Worm (Caenorhabditis elegans): ENCODE results near the gene AC8.3.

- TF ChIP-seq him-1 (tag; optimal IDR thresholded peaks at IDR 0.05) (no peak), W03F9.2 (tag; optimal IDR thresholded peaks at IDR 0.05) (no peak)
These were observed 32.9 kb downstream of the AC8.3 start for ce11 chrX:196403-196802.

All from whole organism, L4/young adult.